Worm (Caenorhabditis elegans) whole organism, L4/young adult: Measurements from ENCODE around the gene col-181.

Experiments used
- W03F9.2 ChIP-seq: fragments of 150-350 bp; optimal IDR thresholded peaks from 2 replicates; lab custom pipeline; 2014; ENCODE audit warnings: missing biosample characterization, missing genetic modification characterization
- him-1 ChIP-seq: sonication (generic microtip); optimal IDR thresholded peaks from 2 replicates; lab custom pipeline; 2016; ENCODE audit warnings: missing genotype, missing genetic modification reagents, missing genetic modification characterization, missing compliant biosample characterization

DNA sequence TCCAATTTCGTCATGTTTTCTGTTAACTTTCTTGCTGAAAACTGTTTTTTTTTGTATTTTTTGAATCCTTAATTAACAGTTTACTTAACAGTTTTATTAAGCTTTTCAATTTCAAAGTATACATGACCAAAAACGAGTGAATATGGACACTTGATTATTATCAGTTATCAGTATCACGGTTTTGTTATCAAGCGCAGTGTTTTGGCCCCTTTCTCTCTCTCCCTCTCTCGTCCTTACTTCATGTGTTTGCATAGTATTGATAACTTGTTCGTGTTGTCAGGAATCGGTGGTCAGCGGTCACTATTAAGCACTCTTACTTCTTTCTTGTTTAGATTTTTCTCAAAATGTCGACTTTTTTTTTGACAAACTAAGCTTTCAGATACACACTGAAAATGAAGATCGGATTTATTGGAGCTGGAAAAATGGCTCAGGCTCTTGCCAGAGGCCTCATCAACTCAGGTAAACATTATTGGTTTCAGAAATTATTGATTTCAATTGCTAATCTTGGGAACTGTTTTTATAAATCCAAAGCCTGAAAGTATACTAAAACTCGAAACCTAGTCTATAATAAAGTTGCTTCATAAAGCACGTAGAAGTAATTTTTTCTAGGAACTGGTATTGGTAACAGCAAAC is 41.8 kb downstream of the col-181 start, which contains the start of gene pycr-1:
- TF ChIP-seq W03F9.2 (no peak), him-1 (no peak)
